Worm (Caenorhabditis elegans): Measurements from ENCODE around the gene Y38F1A.1.

The Y38F1A.1 gene

DNA sequence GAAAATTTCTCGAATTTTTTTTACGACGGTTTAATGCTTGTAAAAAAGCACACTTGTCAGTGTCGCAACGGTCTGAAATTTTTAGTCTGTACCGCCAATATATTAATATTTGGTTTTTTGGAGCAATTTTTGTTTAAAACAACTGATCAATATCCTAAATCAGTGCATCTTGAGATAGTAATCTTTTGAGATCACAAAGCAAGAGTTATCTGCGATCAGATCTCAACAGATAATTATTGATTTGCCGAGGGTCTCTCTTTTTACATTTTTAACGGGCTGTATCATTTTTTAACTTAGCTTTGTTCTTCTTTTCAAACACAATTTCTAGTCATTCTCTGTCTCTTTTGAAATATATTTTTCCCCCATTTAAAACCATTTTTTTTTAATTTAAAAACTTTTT is 10.6 kb upstream of the Y38F1A.1 start:
- TF ChIP-seq zag-1 (tag; optimal IDR thresholded peaks at IDR 0.05) (no peak), nhr-85 (tag) (peak; percentile 69)

DNA sequence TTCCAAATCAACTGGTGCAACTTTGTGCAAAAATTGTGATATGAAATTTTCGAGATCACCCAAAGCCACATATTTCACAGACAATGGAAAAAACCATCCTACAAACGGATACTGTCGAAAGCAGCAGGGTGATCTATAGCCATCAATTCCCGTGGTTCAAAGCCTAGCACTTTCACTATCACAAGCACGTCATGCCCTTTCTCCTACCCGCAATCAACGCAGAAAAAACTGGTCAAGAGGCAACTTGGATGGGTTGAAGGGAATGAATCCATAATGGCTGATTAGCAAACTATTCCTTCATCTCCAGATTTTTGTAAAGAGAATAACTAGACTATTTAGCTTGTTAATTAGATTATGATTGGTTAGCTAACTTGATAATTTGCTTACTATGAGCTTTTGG is 7.2 kb upstream of the Y38F1A.1 start:
- TF ChIP-seq sptf-1 (tag; optimal IDR thresholded peaks at IDR 0.05) = no peak
- peak; percentile 91 for TF ChIP-seq blmp-1 (tag; optimal IDR thresholded peaks at IDR 0.05)

DNA sequence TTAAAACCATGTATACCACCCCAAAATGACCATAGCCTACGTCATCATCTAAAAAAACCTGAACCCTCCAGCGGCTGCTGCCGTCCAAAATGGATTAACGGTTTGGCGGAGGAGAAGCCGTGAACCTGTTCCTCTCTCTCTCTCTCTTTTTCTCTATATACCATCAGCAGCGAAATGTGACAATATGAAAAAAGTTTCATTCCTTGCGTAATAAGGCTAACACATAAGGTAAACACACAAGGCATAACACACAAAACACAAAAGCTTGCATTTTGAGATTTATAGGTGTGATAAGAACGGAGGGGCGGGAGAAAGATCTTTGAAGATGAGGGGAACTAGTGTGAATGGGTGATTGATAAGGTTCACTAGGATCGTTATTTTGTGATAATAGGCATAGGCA is 6.7 kb upstream of the Y38F1A.1 start:
- TF ChIP-seq nhr-85 (tag) (peak; percentile 25), blmp-1 (tag; optimal IDR thresholded peaks at IDR 0.05) (peak; percentile 34), ceh-63 (GFP tag; optimal IDR thresholded peaks at IDR 0.05) (no peak)

DNA sequence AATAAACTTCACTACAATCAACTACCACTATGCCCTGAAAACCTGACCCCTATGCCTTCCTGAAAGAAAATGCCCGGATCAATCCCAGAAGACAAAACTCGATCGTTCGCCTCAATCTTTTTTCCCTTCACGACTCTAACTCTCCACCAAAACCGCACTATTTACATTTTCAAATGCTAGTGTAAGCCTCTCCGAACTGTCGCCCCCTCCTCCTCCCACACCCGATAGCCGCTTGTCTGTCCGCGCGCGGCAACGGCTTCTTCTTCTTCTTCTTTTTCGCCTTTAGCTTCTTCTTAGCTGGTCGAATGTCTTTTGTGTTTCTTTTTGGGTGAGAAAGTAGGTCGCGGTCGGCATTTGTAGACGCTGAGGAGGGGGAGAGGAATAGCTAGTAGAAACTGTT is 5.6 kb upstream of the Y38F1A.1 start:
- TF ChIP-seq blmp-1 (tag; optimal IDR thresholded peaks at IDR 0.05) (peak; percentile 70), lin-15B (tag; optimal IDR thresholded peaks at IDR 0.05) (no peak)

DNA sequence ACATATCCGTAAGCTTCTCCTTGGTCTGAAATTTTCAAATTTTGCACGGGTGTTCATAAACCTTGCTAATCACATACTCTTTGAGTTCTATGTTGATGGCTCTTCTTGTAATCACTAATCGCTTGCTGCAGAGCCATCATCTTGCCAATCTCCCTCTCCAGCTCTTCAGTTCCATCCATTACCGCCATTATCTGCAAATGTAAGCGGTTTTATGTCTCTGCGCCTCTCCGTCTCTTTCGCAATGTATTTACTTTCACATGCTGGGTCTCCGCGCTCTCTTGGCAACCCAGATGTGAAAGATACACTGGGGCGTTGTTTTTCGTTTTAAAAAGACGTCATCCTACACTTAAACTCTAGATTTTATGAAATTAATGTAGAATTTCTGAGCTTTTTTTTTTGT is 1.3 kb downstream of the Y38F1A.1 start:
- TF ChIP-seq ceh-82 (tag; optimal IDR thresholded peaks at IDR 0.05) (peak in 2 of 3 experiments; percentile 23 to 36), nhr-71 (tag; optimal IDR thresholded peaks at IDR 0.05) (peak; percentile 60), nhr-20 (tag; optimal IDR thresholded peaks at IDR 0.05) (peak; percentile 16), ets-5 (GFP tag; IDR thresholded peaks at IDR 0.05) (no peak), snu-23 (GFP tag; optimal IDR thresholded peaks at IDR 0.05) (peak; percentile 46), fkh-8 (tag; optimal IDR thresholded peaks at IDR 0.05) (peak; percentile 41), skn-1 (tag; optimal IDR thresholded peaks at IDR 0.05) (peak; percentile 57), hlh-4 (tag; optimal IDR thresholded peaks at IDR 0.05) (no peak), C04F5.9 (tag; optimal IDR thresholded peaks at IDR 0.05) (no peak), dsc-1 (tag; optimal IDR thresholded peaks at IDR 0.05) (peak; percentile 1), elt-3 (tag; optimal IDR thresholded peaks at IDR 0.05) (peak in 1 of 6 experiments; percentile 25), lin-35 (GFP tag; optimal IDR thresholded peaks at IDR 0.05) (peak in 1 of 2 experiments; percentile 44), lin-15B (tag; optimal IDR thresholded peaks at IDR 0.05) (no peak), pax-3 (tag; optimal IDR thresholded peaks at IDR 0.05) (no peak), blmp-1 (tag; optimal IDR thresholded peaks at IDR 0.05) (peak; percentile 56), ztf-11 (tag; optimal IDR thresholded peaks at IDR 0.05) (no peak), vab-15 (tag; optimal IDR thresholded peaks at IDR 0.05) (no peak), aha-1 (tag; optimal IDR thresholded peaks at IDR 0.05) (no peak), hpl-2 (GFP tag; optimal IDR thresholded peaks at IDR 0.05) (no peak), mab-9 (GFP tag; IDR thresholded peaks at IDR 0.05) (no peak), dpl-1 (GFP tag; optimal IDR thresholded peaks at IDR 0.05) (peak; percentile 23 to 28 (median 27)), nhr-77 (tag; optimal IDR thresholded peaks at IDR 0.05) (no peak), hlh-17 (GFP tag; optimal IDR thresholded peaks at IDR 0.05; ENCODE audit: borderline replicate concordance) (no peak), zip-4 (GFP tag; optimal IDR thresholded peaks at IDR 0.05) (no peak), sup-37 (GFP tag; optimal IDR thresholded peaks at IDR 0.05) (no peak), egl-27 (tag; optimal IDR thresholded peaks at IDR 0.05) (no peak), ceh-8 (GFP tag; optimal IDR thresholded peaks at IDR 0.05) (no peak), swsn-7 (tag; optimal IDR thresholded peaks at IDR 0.05) (peak; percentile 33), C34B4.2 (tag; optimal IDR thresholded peaks at IDR 0.05) (no peak), nhr-28 (tag; optimal IDR thresholded peaks at IDR 0.05) (no peak), unc-30 (tag; optimal IDR thresholded peaks at IDR 0.05) (no peak), C16A3.4 (tag; optimal IDR thresholded peaks at IDR 0.05) (peak; percentile 17), nhr-12 (tag; optimal IDR thresholded peaks at IDR 0.05) (no peak), sptf-1 (tag; optimal IDR thresholded peaks at IDR 0.05) (no peak), F16B12.6 (tag; optimal IDR thresholded peaks at IDR 0.05) (no peak), lin-13 (GFP tag; optimal IDR thresholded peaks at IDR 0.05) (no peak), unc-98 (GFP tag; IDR thresholded peaks at IDR 0.05) (no peak), jun-1 (tag; optimal IDR thresholded peaks at IDR 0.05) (no peak), nhr-19 (GFP tag; conservative IDR thresholded peaks at IDR 0.05) (no peak), mdl-1 (tag; optimal IDR thresholded peaks at IDR 0.05) (peak in 1 of 2 experiments; percentile 48), Y116A8C.19 (tag; optimal IDR thresholded peaks at IDR 0.05; ENCODE audit: borderline replicate concordance) (no peak)

Data from whole organism, L1 larva.